Worm (Caenorhabditis elegans): ENCODE results near the gene eef-1G.

ce11 chrV:10923229-10923628 is 42.3 kb upstream of the eef-1G start, which contains the start of gene F58B4.7:
- TF ChIP-seq aly-2 (tag; optimal IDR thresholded peaks at IDR 0.05) (no peak), pqm-1 (tag; optimal IDR thresholded peaks at IDR 0.05) (no peak), nhr-77 (tag; optimal IDR thresholded peaks at IDR 0.05) (no peak), ceh-28 (tag; optimal IDR thresholded peaks at IDR 0.05) (no peak), elt-2 (tag; optimal IDR thresholded peaks at IDR 0.05) (no peak), pha-4 (tag; optimal IDR thresholded peaks at IDR 0.05) (no peak), ceh-16 (tag; optimal IDR thresholded peaks at IDR 0.05) (no peak), lin-39 (tag; optimal IDR thresholded peaks at IDR 0.05) (no peak), unc-39 (tag; optimal IDR thresholded peaks at IDR 0.05) (no peak), elt-3 (tag; optimal IDR thresholded peaks at IDR 0.05) (no peak), ceh-82 (tag; optimal IDR thresholded peaks at IDR 0.05) (no peak)
